Fruit fly (Drosophila melanogaster): ENCODE data around the gene Gel.

Gene Gel

dm6 chr3R:4214601-4215000 lies 20.4 kb upstream of the Gel start:
- TF ChIP-seq CG32121 (GFP tag; IDR thresholded peaks at IDR 0.05) (no peak), Snoo (tag; optimal IDR thresholded peaks at IDR 0.05) (no peak), gl (tag; optimal IDR thresholded peaks at IDR 0.05) (peak; percentile 48), EcR (GFP tag; optimal IDR thresholded peaks at IDR 0.05) (peak; percentile 54)

- peak; percentile 36; the same call in 1 of the 2 replicates for TF ChIP-seq rn (GFP tag; IDR thresholded peaks at IDR 0.05)
- peak; percentile 56 for TF ChIP-seq Pif1B (GFP tag; optimal IDR thresholded peaks at IDR 0.05)
- TF ChIP-seq CG13204 (GFP tag; optimal IDR thresholded peaks at IDR 0.05) = peak; percentile 24
- TF ChIP-seq gl (tag; optimal IDR thresholded peaks at IDR 0.05) = no peak
- peak; percentile 63 for TF ChIP-seq Snoo (tag; optimal IDR thresholded peaks at IDR 0.05)
- peak; percentile 81; the same call in 1 of the 2 replicates for TF ChIP-seq CG32121 (GFP tag; IDR thresholded peaks at IDR 0.05)
- TF ChIP-seq CG9948 (tag; optimal IDR thresholded peaks at IDR 0.05) = peak; percentile 19
- TF ChIP-seq fd96Ca (GFP tag; IDR thresholded peaks at IDR 0.05) = peak; percentile 83
- TF ChIP-seq CG4496 (GFP tag; IDR thresholded peaks at IDR 0.05) = peak; percentile 51; the same call in 2 of the 3 replicates
- peak; percentile 46 for TF ChIP-seq CG15710 (tag; optimal IDR thresholded peaks at IDR 0.05)
- no peak for TF ChIP-seq D1 (tag; optimal IDR thresholded peaks at IDR 0.05)
- no peak for TF ChIP-seq CG14655 (GFP tag; optimal IDR thresholded peaks at IDR 0.05)
- TF ChIP-seq CG12605 (GFP tag; IDR thresholded peaks at IDR 0.05) = no peak
- TF ChIP-seq CG34367 (tag; optimal IDR thresholded peaks at IDR 0.05) = no peak
- peak; percentile 78 for TF ChIP-seq Pif1A (GFP tag; optimal IDR thresholded peaks at IDR 0.05)
- no peak for TF ChIP-seq CG8301 (tag; optimal IDR thresholded peaks at IDR 0.05)
- no peak for TF ChIP-seq EcR (GFP tag; optimal IDR thresholded peaks at IDR 0.05)
- peak; percentile 33 for TF ChIP-seq CG8159 (tag; optimal IDR thresholded peaks at IDR 0.05)
- TF ChIP-seq CG17806 (tag; optimal IDR thresholded peaks at IDR 0.05) = peak; percentile 35
- peak; percentile 65 for TF ChIP-seq Ets98B (GFP tag; IDR thresholded peaks at IDR 0.05)
- TF ChIP-seq CG10348 (GFP tag; IDR thresholded peaks at IDR 0.05) = no peak
These were observed 19.6 kb upstream of the Gel start, which contains the start of gene CG14636 for dm6 chr3R:4215264-4215993. Gene CG14636, minus strand, starts transcription at chr3R:4215314.

dm6 chr3R:4220030-4220429 lies 15.0 kb upstream of the Gel start, which contains the start of gene CG31516:
Gene CG31516, minus strand, starts transcription at chr3R:4220130.
- TF ChIP-seq Pif1B (GFP tag; optimal IDR thresholded peaks at IDR 0.05) (no peak), Snoo (tag; optimal IDR thresholded peaks at IDR 0.05) (no peak), CG13204 (GFP tag; optimal IDR thresholded peaks at IDR 0.05) (no peak), rn (GFP tag; IDR thresholded peaks at IDR 0.05) (no peak), fd96Ca (GFP tag; IDR thresholded peaks at IDR 0.05) (no peak), CG12605 (GFP tag; IDR thresholded peaks at IDR 0.05) (no peak), CG8301 (tag; optimal IDR thresholded peaks at IDR 0.05) (no peak), gl (tag; optimal IDR thresholded peaks at IDR 0.05) (no peak), CG9948 (tag; optimal IDR thresholded peaks at IDR 0.05) (no peak), Pif1A (GFP tag; optimal IDR thresholded peaks at IDR 0.05) (no peak), CG4496 (GFP tag; IDR thresholded peaks at IDR 0.05) (no peak), CG34367 (tag; optimal IDR thresholded peaks at IDR 0.05) (no peak), CG32121 (GFP tag; IDR thresholded peaks at IDR 0.05) (no peak), D1 (tag; optimal IDR thresholded peaks at IDR 0.05) (no peak), CG8159 (tag; optimal IDR thresholded peaks at IDR 0.05) (no peak), CG15710 (tag; optimal IDR thresholded peaks at IDR 0.05) (no peak), Ets98B (GFP tag; IDR thresholded peaks at IDR 0.05) (no peak), EcR (GFP tag; optimal IDR thresholded peaks at IDR 0.05) (no peak), CG17806 (tag; optimal IDR thresholded peaks at IDR 0.05) (no peak), CG10348 (GFP tag; IDR thresholded peaks at IDR 0.05) (no peak)

dm6 chr3R:4220780-4221179 lies 14.2 kb upstream of the Gel start:
- TF ChIP-seq Pif1B (GFP tag; optimal IDR thresholded peaks at IDR 0.05) (no peak), CG14655 (GFP tag; optimal IDR thresholded peaks at IDR 0.05) (no peak), EcR (GFP tag; optimal IDR thresholded peaks at IDR 0.05) (no peak), Ets98B (GFP tag; IDR thresholded peaks at IDR 0.05) (peak; percentile 16; the same call in 1 of the 2 replicates), CG9948 (tag; optimal IDR thresholded peaks at IDR 0.05) (no peak), rn (GFP tag; IDR thresholded peaks at IDR 0.05) (no peak), CG32121 (GFP tag; IDR thresholded peaks at IDR 0.05) (peak; percentile 9; the same call in 1 of the 2 replicates), CG4496 (GFP tag; IDR thresholded peaks at IDR 0.05) (no peak), fd96Ca (GFP tag; IDR thresholded peaks at IDR 0.05) (0 out of 3 replicates have a peak, but pooled peaks have one; percentile 31), Snoo (tag; optimal IDR thresholded peaks at IDR 0.05) (no peak), CG13204 (GFP tag; optimal IDR thresholded peaks at IDR 0.05) (no peak), CG10348 (GFP tag; IDR thresholded peaks at IDR 0.05) (no peak), D1 (tag; optimal IDR thresholded peaks at IDR 0.05) (no peak), CG12605 (GFP tag; IDR thresholded peaks at IDR 0.05) (0 out of 2 replicates have a peak, but pooled peaks have one; percentile 9)

- no peak for TF ChIP-seq Ets98B (GFP tag; IDR thresholded peaks at IDR 0.05)
- peak; percentile 61 for TF ChIP-seq CG13204 (GFP tag; optimal IDR thresholded peaks at IDR 0.05)
These were observed 6.6 kb upstream of the Gel start for dm6 chr3R:4228426-4228825.

dm6 chr3R:4229137-4229764 lies 5.8 kb upstream of the Gel start, which contains the start of gene DhpD:
Gene DhpD, minus strand, starts transcription at chr3R:4229238.
- peak; percentile 2 for TF ChIP-seq CG13204 (GFP tag; optimal IDR thresholded peaks at IDR 0.05)
- TF ChIP-seq rn (GFP tag; IDR thresholded peaks at IDR 0.05) = no peak
- TF ChIP-seq CG15710 (tag; optimal IDR thresholded peaks at IDR 0.05) = peak; percentile 80
- peak; percentile 76 for TF ChIP-seq CG8159 (tag; optimal IDR thresholded peaks at IDR 0.05)
- peak; percentile 79 for TF ChIP-seq CG17806 (tag; optimal IDR thresholded peaks at IDR 0.05)
- peak; percentile 55 for TF ChIP-seq CG9948 (tag; optimal IDR thresholded peaks at IDR 0.05)
- TF ChIP-seq CG12605 (GFP tag; IDR thresholded peaks at IDR 0.05) = peak; percentile 63
- TF ChIP-seq CG34367 (tag; optimal IDR thresholded peaks at IDR 0.05) = peak; percentile 50
- peak; percentile 35 for TF ChIP-seq gl (tag; optimal IDR thresholded peaks at IDR 0.05)
- TF ChIP-seq Pif1A (GFP tag; optimal IDR thresholded peaks at IDR 0.05) = no peak
- no peak for TF ChIP-seq CG10348 (GFP tag; IDR thresholded peaks at IDR 0.05)
- TF ChIP-seq Pif1B (GFP tag; optimal IDR thresholded peaks at IDR 0.05) = peak; percentile 73
- TF ChIP-seq D1 (tag; optimal IDR thresholded peaks at IDR 0.05) = peak; percentile 59
- TF ChIP-seq CG8301 (tag; optimal IDR thresholded peaks at IDR 0.05) = no peak
- TF ChIP-seq fd96Ca (GFP tag; IDR thresholded peaks at IDR 0.05) = no peak; the same call in 2 of the 3 replicates
- peak; percentile 79 for TF ChIP-seq Ets98B (GFP tag; IDR thresholded peaks at IDR 0.05)
- TF ChIP-seq CG32121 (GFP tag; IDR thresholded peaks at IDR 0.05) = peak; percentile 77
- peak; percentile 80 for TF ChIP-seq Snoo (tag; optimal IDR thresholded peaks at IDR 0.05)
- TF ChIP-seq CG4496 (GFP tag; IDR thresholded peaks at IDR 0.05) = peak; percentile 87
- TF ChIP-seq EcR (GFP tag; optimal IDR thresholded peaks at IDR 0.05) = no peak
- no peak for TF ChIP-seq CG14655 (GFP tag; optimal IDR thresholded peaks at IDR 0.05)

Measured in whole organism, pupa.